Worm (Caenorhabditis elegans) whole organism, L2 larva: ENCODE results near the gene hsp-16.41.

ENCODE experiments used
- C34F6.9 ChIP-seq: fragments of 150-350 bp; optimal IDR thresholded peaks from 2 replicates; lab custom pipeline; 2014; ENCODE audit warnings: missing biosample characterization, missing genetic modification characterization
- F13H6.1 ChIP-seq: sonication (generic microtip); optimal IDR thresholded peaks from 2 replicates; lab custom pipeline; 2016; ENCODE audit warnings: missing genetic modification characterization, missing compliant biosample characterization
- R02D3.7 ChIP-seq: fragments of 150-350 bp; optimal IDR thresholded peaks from 2 replicates; lab custom pipeline; 2014; ENCODE audit warnings: missing biosample characterization, missing genetic modification characterization
- ZK546.5 ChIP-seq: sonication (generic microtip); optimal IDR thresholded peaks from 2 replicates; lab custom pipeline; 2017; ENCODE audit warnings: missing biosample characterization, missing genetic modification characterization
- aly-2 ChIP-seq: fragments of 150-350 bp; optimal IDR thresholded peaks from 2 replicates; lab custom pipeline; 2014; ENCODE audit warnings: missing biosample characterization, missing genetic modification characterization
- ama-1 ChIP-seq: fragments of 150-350 bp; optimal IDR thresholded peaks from 2 replicates; lab custom pipeline; 2018; ENCODE audit warnings: inconsistent platforms
- blmp-1 ChIP-seq: sonication (generic microtip); optimal IDR thresholded peaks from 2 replicates; lab custom pipeline; 2017; ENCODE audit warnings: missing genetic modification characterization, mild to moderate bottlenecking, missing compliant biosample characterization, antibody characterized with exemption, moderate library complexity; ENCODE audit not compliant: insufficient read depth
- ceh-16 ChIP-seq: fragments of 150-350 bp; optimal IDR thresholded peaks from 2 replicates; lab custom pipeline; 2014; ENCODE audit warnings: missing biosample characterization, missing genetic modification characterization
- ceh-82 ChIP-seq: fragments of 150-350 bp; optimal IDR thresholded peaks from 2 replicates; lab custom pipeline; 2014; ENCODE audit warnings: missing biosample characterization, missing genetic modification characterization
- crh-2 ChIP-seq: sonication (generic microtip); optimal IDR thresholded peaks from 2 replicates; lab custom pipeline; 2017; ENCODE audit warnings: missing biosample characterization, missing genetic modification characterization
- elt-1 ChIP-seq: fragments of 150-350 bp; optimal IDR thresholded peaks from 2 replicates; lab custom pipeline; 2014; ENCODE audit warnings: missing biosample characterization, missing genetic modification characterization
- elt-3 ChIP-seq: sonication (generic microtip); optimal IDR thresholded peaks from 2 replicates; lab custom pipeline; 2017; ENCODE audit warnings: missing biosample characterization, missing genetic modification characterization
- fos-1 ChIP-seq: fragments of 150-350 bp; optimal IDR thresholded peaks from 2 replicates; lab custom pipeline; 2014; ENCODE audit warnings: missing biosample characterization, missing genetic modification characterization
- gmeb-1 ChIP-seq: fragments of 150-350 bp; optimal IDR thresholded peaks from 2 replicates; lab custom pipeline; 2014; ENCODE audit warnings: missing biosample characterization, missing genetic modification characterization
- lin-39 ChIP-seq: fragments of 150-350 bp; optimal IDR thresholded peaks from 2 replicates; lab custom pipeline; 2014; ENCODE audit warnings: missing biosample characterization, missing genetic modification reagents, missing genetic modification characterization
- lsy-2 ChIP-seq, 2 experiments: fragments of 150-350 bp in 1 of 2; sonication (generic microtip) in 1 of 2; optimal IDR thresholded peaks; 2 replicates each; lab custom pipeline; 2014 to 2017; ENCODE audit warnings: missing biosample characterization in 2 of 2, missing genetic modification characterization in 2 of 2
- mab-5 ChIP-seq: fragments of 150-350 bp; optimal IDR thresholded peaks from 2 replicates; lab custom pipeline; 2014; ENCODE audit warnings: missing biosample characterization, missing genetic modification characterization
- mbf-1 ChIP-seq: sonication (generic microtip); optimal IDR thresholded peaks from 2 replicates; lab custom pipeline; 2017; ENCODE audit warnings: missing biosample characterization, missing genetic modification characterization
- mdl-1 ChIP-seq, 2 experiments: fragments of 150-350 bp in 1 of 2; sonication (generic microtip) in 1 of 2; optimal IDR thresholded peaks; 2 replicates each; lab custom pipeline; 2017; ENCODE audit warnings: missing biosample characterization in 2 of 2, missing genetic modification characterization in 2 of 2
- nhr-11 ChIP-seq: fragments of 150-350 bp; optimal IDR thresholded peaks from 2 replicates; lab custom pipeline; 2014; ENCODE audit warnings: missing biosample characterization, missing genetic modification characterization
- nhr-12 ChIP-seq: fragments of 150-350 bp; optimal IDR thresholded peaks from 2 replicates; lab custom pipeline; 2014; ENCODE audit warnings: missing biosample characterization, missing genetic modification characterization
- nhr-129 ChIP-seq: fragments of 150-350 bp; optimal IDR thresholded peaks from 2 replicates; lab custom pipeline; 2014; ENCODE audit warnings: missing biosample characterization, missing genetic modification characterization
- nhr-21 ChIP-seq: fragments of 150-350 bp; optimal IDR thresholded peaks from 2 replicates; lab custom pipeline; 2014; ENCODE audit warnings: missing biosample characterization, missing genetic modification characterization
- nhr-23 ChIP-seq: fragments of 150-350 bp; optimal IDR thresholded peaks from 2 replicates; lab custom pipeline; 2014; ENCODE audit warnings: missing biosample characterization, missing genetic modification reagents, missing genetic modification characterization
- nhr-237 ChIP-seq: fragments of 150-350 bp; optimal IDR thresholded peaks from 2 replicates; lab custom pipeline; 2014; ENCODE audit warnings: missing biosample characterization, missing genetic modification characterization
- nhr-6 ChIP-seq: fragments of 150-350 bp; optimal IDR thresholded peaks from 2 replicates; lab custom pipeline; 2014; ENCODE audit warnings: missing biosample characterization, missing genetic modification characterization
- nhr-77 ChIP-seq: fragments of 150-350 bp; optimal IDR thresholded peaks from 2 replicates; lab custom pipeline; 2014; ENCODE audit warnings: missing biosample characterization, missing genetic modification characterization
- peb-1 ChIP-seq: fragments of 150-350 bp; optimal IDR thresholded peaks from 2 replicates; lab custom pipeline; 2014; ENCODE audit warnings: missing biosample characterization, missing genetic modification characterization
- sem-4 ChIP-seq: fragments of 150-350 bp; optimal IDR thresholded peaks from 2 replicates; lab custom pipeline; 2014; ENCODE audit warnings: missing biosample characterization, missing genetic modification reagents, missing genetic modification characterization
- skn-1 ChIP-seq: sonication (generic microtip); optimal IDR thresholded peaks from 2 replicates; lab custom pipeline; 2017; ENCODE audit warnings: missing biosample characterization, missing genetic modification characterization
- sma-3 ChIP-seq: sonication (generic microtip); optimal IDR thresholded peaks from 2 replicates; lab custom pipeline; 2016; ENCODE audit warnings: missing genetic modification reagents, missing genetic modification characterization, missing compliant biosample characterization
- sma-9 ChIP-seq, 2 experiments: fragments of 150-350 bp in 1 of 2; sonication (generic microtip) in 1 of 2; optimal IDR thresholded peaks; 2 replicates each; lab custom pipeline; 2014 to 2016; ENCODE audit warnings: missing genetic modification characterization in 2 of 2, mild to moderate bottlenecking in 1 of 2, missing biosample characterization in 1 of 2, missing compliant biosample characterization in 1 of 2, missing genetic modification reagents in 1 of 2, moderate library complexity in 1 of 2
- unc-39 ChIP-seq: fragments of 150-350 bp; optimal IDR thresholded peaks from 2 replicates; lab custom pipeline; 2014; ENCODE audit warnings: missing biosample characterization, missing genetic modification characterization
- unc-55 ChIP-seq: fragments of 150-350 bp; sonication (generic microtip); optimal IDR thresholded peaks from 3 replicates; lab custom pipeline; 2014; ENCODE audit warnings: missing biosample characterization, missing genetic modification reagents, missing genetic modification characterization
- unc-62 ChIP-seq: fragments of 150-350 bp; optimal IDR thresholded peaks from 2 replicates; lab custom pipeline; 2014; ENCODE audit warnings: missing biosample characterization, missing genetic modification reagents, missing genetic modification characterization
- zag-1 ChIP-seq: fragments of 150-350 bp; optimal IDR thresholded peaks from 2 replicates; lab custom pipeline; 2014; ENCODE audit warnings: missing biosample characterization, missing genetic modification characterization
- ztf-11 ChIP-seq: sonication (generic microtip); optimal IDR thresholded peaks from 2 replicates; lab custom pipeline; 2017; ENCODE audit warnings: missing biosample characterization, missing genetic modification characterization
- ztf-4 ChIP-seq: fragments of 150-350 bp; optimal IDR thresholded peaks from 2 replicates; lab custom pipeline; 2014; ENCODE audit warnings: missing biosample characterization, missing genetic modification characterization

The hsp-16.41 gene

DNA sequence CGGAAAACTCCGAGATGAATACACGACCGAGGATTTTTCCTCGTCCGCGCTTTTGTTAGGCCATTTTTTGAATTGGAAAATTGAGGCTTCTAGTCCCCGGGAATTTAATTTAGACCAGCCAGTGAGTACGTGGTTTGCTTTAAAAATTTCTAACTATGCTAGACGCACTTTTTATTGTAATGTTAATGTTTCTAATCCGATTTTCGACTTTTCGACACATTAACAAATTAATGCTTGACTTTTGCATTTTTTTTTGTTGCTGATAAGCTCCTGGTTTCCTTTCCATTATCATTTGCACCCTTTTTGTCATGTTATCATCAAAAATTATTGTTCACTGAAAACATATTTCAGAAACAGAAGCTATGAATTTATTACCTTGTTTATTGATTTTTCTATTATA lies 48.1 kb upstream of the hsp-16.41 start, which contains the start of gene clec-204:
clec-204 (plus strand) TSS at position 301 of the 400 bp plus-strand sequence.
- peak; percentile 28 for TF ChIP-seq fos-1 (tag; lab: Kevin White, UChicago)
- no peak for TF ChIP-seq lin-39 (tag; lab: Kevin White, UChicago)
- no peak for TF ChIP-seq nhr-12 (tag; lab: Kevin White, UChicago)
- no peak for TF ChIP-seq mdl-1 (tag; optimal IDR thresholded peaks at IDR 0.05; lab: Kevin White, UChicago)
- no peak for TF ChIP-seq ZK546.5

DNA sequence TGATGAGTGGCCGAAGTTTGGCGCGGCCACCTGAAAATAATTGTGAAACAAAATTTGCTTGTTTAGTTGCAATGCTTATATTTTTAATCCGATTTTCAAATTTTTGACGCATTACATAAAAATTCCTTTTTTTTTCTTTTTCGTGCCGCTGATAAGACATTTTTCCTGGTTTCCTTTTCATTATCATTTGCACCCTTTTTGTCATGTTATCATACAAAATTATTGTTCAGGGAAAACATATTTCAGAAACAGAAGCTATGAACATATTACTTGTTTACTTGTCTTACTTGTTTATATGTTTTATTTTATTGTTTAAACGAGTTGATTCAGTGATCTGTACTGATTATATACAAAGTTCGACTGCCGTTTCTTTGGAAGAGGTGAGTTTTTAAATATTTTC lies 44.3 kb upstream of the hsp-16.41 start, which contains the start of gene clec-205:
clec-205 (plus strand) TSS at position 212 of the 400 bp plus-strand sequence.
- TF ChIP-seq C34F6.9 (no peak), aly-2 (tag; lab: Kevin White, UChicago) (no peak), fos-1 (tag; lab: Kevin White, UChicago) (peak; percentile 63), elt-1 (tag; lab: Kevin White, UChicago) (no peak)

DNA sequence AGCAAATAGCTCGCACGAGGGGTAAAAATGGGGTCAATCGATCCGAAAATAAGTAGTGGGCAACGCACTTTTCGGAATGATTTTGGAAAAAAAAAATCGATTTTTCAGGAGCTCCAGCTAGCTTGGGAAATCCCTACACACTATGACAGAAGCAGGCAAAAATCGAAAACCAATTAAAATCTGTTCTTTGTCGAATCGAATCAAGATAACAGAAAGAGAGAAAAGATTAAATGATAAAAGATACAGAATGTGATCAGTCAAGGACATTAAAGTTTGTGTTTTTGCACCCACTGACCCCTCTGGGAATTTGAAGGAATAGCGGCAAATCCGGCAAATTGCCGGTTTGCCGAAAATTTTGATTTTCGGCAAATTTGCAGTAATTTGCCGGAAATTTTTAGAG lies 37.6 kb upstream of the hsp-16.41 start:
- TF ChIP-seq nhr-6 (tag; lab: Kevin White, UChicago) (no peak), sem-4 (tag; lab: Kevin White, UChicago) (no peak), zag-1 (tag; lab: Kevin White, UChicago) (no peak)
- TF ChIP-seq, all 48 proteins: peak for 0

- TF ChIP-seq nhr-77 (tag; lab: Kevin White, UChicago) (no peak), zag-1 (tag; lab: Kevin White, UChicago) (no peak), nhr-21 (peak; percentile 14), unc-62 (GFP tag; lab: Kevin White, UChicago) (no peak), peb-1 (tag; lab: Kevin White, UChicago) (no peak), ama-1 (lab: Kevin White, UChicago) (no peak), gmeb-1 (tag; lab: Kevin White, UChicago) (peak; percentile 25), nhr-129 (tag; lab: Kevin White, UChicago) (peak; percentile 62), mab-5 (tag; lab: Kevin White, UChicago) (no peak), unc-55 (GFP tag; lab: Kevin White, UChicago) (no peak), C34F6.9 (no peak), sma-3 (GFP tag; lab: Kevin White, UChicago) (peak; percentile 1), fos-1 (tag; lab: Kevin White, UChicago) (peak; percentile 49), mbf-1 (tag; lab: Kevin White, UChicago) (no peak), elt-3 (tag; lab: Kevin White, UChicago) (no peak), ztf-4 (tag; lab: Kevin White, UChicago) (no peak), skn-1 (tag; lab: Kevin White, UChicago) (no peak), blmp-1 (tag; lab: Kevin White, UChicago) (no peak), unc-39 (no peak), nhr-237 (tag; lab: Kevin White, UChicago) (no peak), sma-9 (GFP tag; optimal IDR thresholded peaks at IDR 0.05; lab: Kevin White, UChicago) (peak; percentile 58), sma-9 (tag; optimal IDR thresholded peaks at IDR 0.05; lab: Kevin White, UChicago) (no peak), nhr-23 (tag; lab: Kevin White, UChicago) (no peak), ceh-82 (tag; lab: Kevin White, UChicago) (no peak), lsy-2 (tag; optimal IDR thresholded peaks at IDR 0.05; lab: Kevin White, UChicago) (peak in 1 of 2 experiments; percentile 5), R02D3.7 (no peak), elt-1 (tag; lab: Kevin White, UChicago) (no peak), ceh-16 (tag; lab: Kevin White, UChicago) (no peak), F13H6.1 (peak; percentile 21)
These were observed 33.3 kb upstream of the hsp-16.41 start, which contains the start of gene dhs-13 for ce11 chrV:1771727-1772126. dhs-13 (minus strand) TSS chrV:1771734.

DNA sequence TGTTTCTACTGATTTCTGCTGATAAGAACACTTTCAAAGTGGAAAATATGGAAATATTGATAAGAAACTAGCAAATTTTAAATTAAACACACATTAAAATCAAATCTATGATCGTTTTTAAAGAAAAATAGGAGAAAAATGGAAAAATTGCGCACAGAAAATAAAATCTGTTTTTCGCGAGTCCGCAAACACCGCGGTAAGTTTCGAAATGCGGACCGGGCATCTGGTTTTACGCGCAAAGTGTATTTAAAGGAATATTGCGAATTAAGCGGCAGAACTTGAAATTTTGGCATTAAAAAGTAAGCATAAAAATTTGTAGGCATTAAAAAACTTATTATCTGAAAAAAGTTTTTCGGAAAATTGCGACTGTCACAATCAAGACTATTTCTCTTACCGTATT lies 31.9 kb upstream of the hsp-16.41 start:
- no peak for TF ChIP-seq ztf-4 (tag; lab: Kevin White, UChicago)
- no peak for TF ChIP-seq nhr-21
- TF ChIP-seq sma-3 (GFP tag; lab: Kevin White, UChicago), result no peak
- no peak for TF ChIP-seq ztf-11
- peak; percentile 23 for TF ChIP-seq unc-55 (GFP tag; lab: Kevin White, UChicago)
- TF ChIP-seq sem-4 (tag; lab: Kevin White, UChicago), result no peak
- TF ChIP-seq mdl-1 (tag; optimal IDR thresholded peaks at IDR 0.05; lab: Kevin White, UChicago), result no peak
- peak; percentile 10 for TF ChIP-seq C34F6.9
- no peak for TF ChIP-seq crh-2 (tag; lab: Kevin White, UChicago)
- TF ChIP-seq nhr-11 (tag; lab: Kevin White, UChicago), result no peak
- peak in 1 of 2 experiments; percentile 45 for TF ChIP-seq lsy-2 (tag; optimal IDR thresholded peaks at IDR 0.05; lab: Kevin White, UChicago)
- TF ChIP-seq nhr-12 (tag; lab: Kevin White, UChicago), result no peak
